Worm (Caenorhabditis elegans): ENCODE data around the gene Y41D4B.15.
"Not testable (repeated sequence)": the region's sequence is repeated elsewhere in the genome, so short reads cannot be mapped to it uniquely, and the experiment has no call there.

Y41D4B.15 gene

DNA sequence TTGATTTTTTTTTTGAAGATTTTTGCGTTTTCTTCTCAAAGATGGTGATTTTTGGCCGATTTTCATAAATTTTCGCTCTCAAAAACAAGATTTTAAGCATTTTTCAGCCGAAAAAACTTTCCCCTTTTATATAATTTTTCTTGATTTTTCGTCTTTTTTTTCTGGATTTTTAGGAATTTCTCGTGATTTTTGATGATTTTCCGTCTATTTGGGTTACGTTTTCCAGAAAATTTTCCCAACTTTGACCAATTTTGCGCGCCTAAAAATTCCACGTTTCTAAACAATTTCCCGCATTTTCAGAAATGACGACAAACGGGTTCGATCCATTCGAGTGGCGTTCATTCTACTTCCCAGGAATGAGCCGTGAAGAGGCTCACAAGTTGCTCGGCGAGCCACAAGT lies 33.1 kb downstream of the Y41D4B.15 start, which contains the start of gene ced-2:
ced-2 (plus strand) TSS at position 301 of the 400 bp plus-strand sequence.
- no peak for TF ChIP-seq zag-1 (tag; optimal IDR thresholded peaks at IDR 0.05)
- no peak for TF ChIP-seq nhr-12 (tag; optimal IDR thresholded peaks at IDR 0.05)

DNA sequence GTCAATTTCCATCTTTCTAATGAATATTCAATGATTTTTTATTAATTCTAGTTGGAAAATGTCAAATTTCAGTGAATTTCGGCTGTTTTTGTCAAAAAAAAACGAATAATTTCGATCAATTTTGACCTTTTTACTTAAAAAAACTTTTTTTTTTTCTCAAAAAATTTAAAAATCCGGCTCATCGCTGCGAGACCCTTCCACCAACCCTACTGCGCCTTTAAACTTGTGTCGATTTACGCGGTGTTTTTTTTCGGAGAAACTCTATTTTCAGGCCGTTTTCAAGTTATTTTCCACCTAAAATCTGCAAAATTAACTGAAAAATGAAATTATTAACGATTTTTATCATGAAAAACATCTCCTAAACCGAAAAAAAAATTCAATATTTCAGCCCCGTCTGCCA lies 36.9 kb downstream of the Y41D4B.15 start:
- no peak for TF ChIP-seq lsy-12 (tag; optimal IDR thresholded peaks at IDR 0.05)
- TF ChIP-seq nhr-237 (tag; optimal IDR thresholded peaks at IDR 0.05), result no peak
- TF ChIP-seq unc-62 (GFP tag; optimal IDR thresholded peaks at IDR 0.05), result no peak
- TF ChIP-seq pqm-1 (tag; optimal IDR thresholded peaks at IDR 0.05), result no peak
- no peak for TF ChIP-seq eor-1 (tag; optimal IDR thresholded peaks at IDR 0.05)
- no peak for TF ChIP-seq snpc-4 (tag; optimal IDR thresholded peaks at IDR 0.05)
- no peak for TF ChIP-seq aly-2 (tag; optimal IDR thresholded peaks at IDR 0.05)
- no peak for TF ChIP-seq ceh-82 (tag; optimal IDR thresholded peaks at IDR 0.05)
- peak; percentile 18 for TF ChIP-seq lin-15B (tag; optimal IDR thresholded peaks at IDR 0.05)

DNA sequence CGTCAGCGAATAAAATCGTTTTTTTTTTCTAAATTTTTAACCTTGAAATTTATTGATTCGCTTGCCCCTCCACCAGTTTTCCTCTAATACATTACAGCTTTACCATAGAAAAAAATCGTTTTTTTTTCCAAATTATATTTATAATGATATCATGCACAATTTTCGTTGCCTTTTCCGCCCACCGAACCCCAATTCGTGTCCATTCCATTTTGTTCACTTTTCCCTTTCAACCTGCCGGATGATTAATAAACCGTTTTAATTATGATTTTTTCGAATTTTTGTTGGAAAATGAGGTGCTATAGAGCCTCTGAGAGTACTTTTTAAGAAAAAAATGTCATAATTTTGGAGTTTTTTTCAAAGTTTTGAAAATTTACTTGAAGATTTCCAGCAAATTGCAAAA lies 37.5 kb downstream of the Y41D4B.15 start, which contains the start of gene set-23:
set-23 (plus strand) TSS at position 301 of the 400 bp plus-strand sequence.
- TF ChIP-seq fkh-10 (GFP tag; optimal IDR thresholded peaks at IDR 0.05) (no peak), ztf-11 (tag; optimal IDR thresholded peaks at IDR 0.05) (no peak), egl-5 (tag; optimal IDR thresholded peaks at IDR 0.05) (no peak), tbx-2 (tag; optimal IDR thresholded peaks at IDR 0.05) (no peak), unc-39 (tag; optimal IDR thresholded peaks at IDR 0.05) (no peak), eor-1 (tag; optimal IDR thresholded peaks at IDR 0.05) (no peak), nfya-1 (tag; optimal IDR thresholded peaks at IDR 0.05; ENCODE audit: insufficient read depth) (no peak)

DNA sequence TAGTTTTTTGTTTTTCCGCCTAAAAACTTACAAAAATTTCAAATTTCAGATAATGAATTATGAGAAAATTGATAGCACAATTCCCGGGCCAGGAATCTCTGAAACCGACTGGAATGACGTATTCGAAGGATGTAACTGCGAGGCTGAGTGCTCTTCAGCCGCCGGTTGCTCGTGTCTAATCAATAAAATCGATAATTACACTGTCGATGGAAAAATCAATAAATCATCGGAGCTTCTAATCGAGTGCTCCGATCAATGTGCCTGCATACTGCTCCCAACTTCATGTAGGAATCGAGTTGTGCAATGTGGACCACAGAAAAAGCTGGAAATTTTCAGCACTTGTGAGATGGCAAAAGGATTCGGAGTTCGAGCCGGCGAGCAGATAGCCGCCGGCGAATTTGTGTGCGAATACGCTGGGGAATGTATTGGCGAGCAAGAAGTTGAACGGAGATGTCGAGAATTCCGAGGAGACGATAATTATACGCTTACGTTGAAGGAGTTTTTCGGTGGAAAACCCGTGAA lies 39.1 kb downstream of the Y41D4B.15 start:
- TF ChIP-seq ceh-28 (tag; optimal IDR thresholded peaks at IDR 0.05) (peak; percentile 56), sea-2 (GFP tag; optimal IDR thresholded peaks at IDR 0.05) (no peak)

- TF ChIP-seq jun-1 (tag; optimal IDR thresholded peaks at IDR 0.05), result no peak
- no peak for TF ChIP-seq ama-1 (optimal IDR thresholded peaks at IDR 0.05)
- TF ChIP-seq egl-5 (tag; optimal IDR thresholded peaks at IDR 0.05), result no peak
- no peak for TF ChIP-seq ceh-16 (tag; optimal IDR thresholded peaks at IDR 0.05)
- TF ChIP-seq mml-1 (tag; optimal IDR thresholded peaks at IDR 0.05), result no peak
- TF ChIP-seq ztf-4 (tag; optimal IDR thresholded peaks at IDR 0.05), result no peak
- TF ChIP-seq ceh-9 (tag; optimal IDR thresholded peaks at IDR 0.05), result no peak
- no peak for TF ChIP-seq nfya-1 (tag; optimal IDR thresholded peaks at IDR 0.05; ENCODE audit: insufficient read depth)
- TF ChIP-seq tbx-2 (tag; optimal IDR thresholded peaks at IDR 0.05), result no peak
- no peak for TF ChIP-seq fkh-2 (tag; optimal IDR thresholded peaks at IDR 0.05)
- TF ChIP-seq fkh-10 (GFP tag; optimal IDR thresholded peaks at IDR 0.05), result no peak
- no peak for TF ChIP-seq nhr-76 (tag; optimal IDR thresholded peaks at IDR 0.05)
- TF ChIP-seq mdl-1 (tag; optimal IDR thresholded peaks at IDR 0.05), result no peak
- TF ChIP-seq eor-1 (tag; optimal IDR thresholded peaks at IDR 0.05), result no peak
- TF ChIP-seq nhr-77 (tag; optimal IDR thresholded peaks at IDR 0.05), result no peak
- no peak for TF ChIP-seq pha-4 (tag; optimal IDR thresholded peaks at IDR 0.05)
Measured at ce11 chrIV:1605276-1605762, 41.4 kb downstream of the Y41D4B.15 start, which contains the start of gene Y41D4B.11. Gene Y41D4B.11 (plus strand): TSS chrIV:1605712.

DNA sequence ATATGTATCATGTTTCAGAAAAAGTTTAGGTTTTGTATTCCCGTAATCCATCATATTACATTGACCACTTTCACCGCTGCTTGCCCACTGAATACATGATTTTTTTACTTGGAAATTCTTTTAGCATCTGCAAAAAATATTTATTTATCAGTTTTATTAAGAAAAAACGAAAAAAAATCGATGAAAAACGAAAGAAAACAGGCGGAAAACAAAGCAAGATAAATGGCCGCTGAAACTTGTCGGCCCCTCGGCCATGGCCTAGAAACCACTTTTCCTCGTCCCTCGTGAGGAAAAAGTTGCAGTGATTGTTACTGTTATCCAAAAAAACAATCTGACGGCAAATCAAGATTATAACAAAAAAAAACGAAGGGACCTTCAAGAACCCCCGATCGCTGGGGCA lies 46.1 kb downstream of the Y41D4B.15 start, which contains the start of gene dsl-3:
dsl-3 (plus strand) TSS at position 301 of the 400 bp plus-strand sequence.
- TF ChIP-seq jun-1, nhr-25, nhr-12 (tag; optimal IDR thresholded peaks at IDR 0.05): not testable (repeated sequence)

DNA sequence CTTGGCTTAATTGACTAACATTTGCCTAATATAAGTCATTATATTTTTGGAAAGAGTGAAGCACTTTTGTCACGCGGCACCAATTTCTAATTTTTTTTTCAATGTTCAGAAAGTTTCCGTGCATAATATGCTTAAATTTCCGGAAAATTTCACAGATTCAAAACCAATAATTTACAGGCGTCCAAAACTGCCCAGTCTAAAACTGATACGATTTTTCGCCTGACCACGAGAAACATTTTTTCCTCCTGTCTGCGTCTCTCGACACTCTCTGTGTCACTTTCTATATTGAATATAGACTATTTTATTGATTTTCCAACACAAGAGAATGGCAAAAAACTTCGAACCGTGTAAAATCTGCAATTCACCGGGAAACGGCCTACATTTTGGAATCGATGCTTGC lies 49.7 kb downstream of the Y41D4B.15 start, which contains the start of gene nhr-122:
nhr-122 (plus strand) TSS at position 301 of the 400 bp plus-strand sequence.
- TF ChIP-seq hmg-11 (tag; optimal IDR thresholded peaks at IDR 0.05) (peak; percentile 33), ceh-28 (tag; optimal IDR thresholded peaks at IDR 0.05) (peak; percentile 30), pha-4 (tag; optimal IDR thresholded peaks at IDR 0.05) (peak; percentile 19), nhr-43 (tag; optimal IDR thresholded peaks at IDR 0.05; ENCODE audit: poor library complexity, severe bottlenecking) (no peak)
